Worm (Caenorhabditis elegans) whole organism, late embryonic: ENCODE measurements around the gene ugt-8.

ENCODE experiments used
- K09A11.1 ChIP-seq: sonication (generic microtip); optimal IDR thresholded peaks from 2 replicates; lab custom pipeline; 2017; ENCODE audit warnings: antibody characterized with exemption, mild to moderate bottlenecking, missing genetic modification characterization, missing compliant biosample characterization; ENCODE audit not compliant: insufficient read depth
- ama-1 ChIP-seq: fragments of 150-350 bp; optimal IDR thresholded peaks from 2 replicates; lab custom pipeline; 2014
- ceh-18 ChIP-seq: sonication (generic microtip); optimal IDR thresholded peaks from 2 replicates; lab custom pipeline; 2016; ENCODE audit warnings: missing genetic modification characterization, missing compliant biosample characterization
- ceh-19 ChIP-seq: fragments of 200-800 bp; sonication (Bioruptor generic); optimal IDR thresholded peaks from 2 replicates; lab custom pipeline; 2018; ENCODE audit warnings: mild to moderate bottlenecking, missing genetic modification characterization, missing compliant biosample characterization
- ceh-22 ChIP-seq: sonication (generic microtip); optimal IDR thresholded peaks from 2 replicates; lab custom pipeline; 2017; ENCODE audit warnings: missing biosample characterization, missing genetic modification characterization
- ceh-31 ChIP-seq: sonication (generic microtip); optimal IDR thresholded peaks from 2 replicates; lab custom pipeline; 2016; ENCODE audit warnings: missing genetic modification characterization, missing compliant biosample characterization
- ceh-45 ChIP-seq: fragments of 200-800 bp; sonication (Bioruptor generic); IDR thresholded peaks from 2 replicates; pipeline ENCODE4 v1.3.6; 2022; ENCODE audit warnings: missing genetic modification reagents, missing genetic modification characterization, missing compliant biosample characterization
- ceh-48 ChIP-seq: sonication (generic microtip); optimal IDR thresholded peaks from 2 replicates; lab custom pipeline; 2016; ENCODE audit warnings: missing genetic modification characterization, inconsistent platforms, missing compliant biosample characterization
- ceh-9 ChIP-seq: sonication (generic microtip); optimal IDR thresholded peaks from 2 replicates; lab custom pipeline; 2016; ENCODE audit warnings: mild to moderate bottlenecking, missing genetic modification characterization, inconsistent platforms, missing compliant biosample characterization
- che-1 ChIP-seq: sonication (generic microtip); optimal IDR thresholded peaks from 2 replicates; lab custom pipeline; 2016; ENCODE audit warnings: mild to moderate bottlenecking, missing genetic modification characterization, missing compliant biosample characterization
- elt-2 ChIP-seq: sonication (generic microtip); optimal IDR thresholded peaks from 2 replicates; lab custom pipeline; 2016; ENCODE audit warnings: missing genetic modification reagents, missing genetic modification characterization, missing compliant biosample characterization
- ets-4 ChIP-seq: sonication (generic microtip); optimal IDR thresholded peaks from 2 replicates; lab custom pipeline; 2016; ENCODE audit warnings: missing genetic modification characterization, missing compliant biosample characterization
- eyg-1 ChIP-seq: sonication (generic microtip); optimal IDR thresholded peaks from 2 replicates; lab custom pipeline; 2016; ENCODE audit warnings: missing genotype, missing genetic modification characterization, missing compliant biosample characterization
- fax-1 ChIP-seq: sonication (generic microtip); optimal IDR thresholded peaks from 2 replicates; lab custom pipeline; 2016; ENCODE audit warnings: missing genotype, missing genetic modification characterization, missing compliant biosample characterization
- hlh-8 ChIP-seq: sonication (generic microtip); optimal IDR thresholded peaks from 2 replicates; lab custom pipeline; 2016; ENCODE audit warnings: missing genotype, missing genetic modification characterization, missing compliant biosample characterization
- lim-6 ChIP-seq: sonication (generic microtip); optimal IDR thresholded peaks from 2 replicates; lab custom pipeline; 2016; ENCODE audit warnings: missing genetic modification characterization, missing compliant biosample characterization
- lin-11 ChIP-seq: fragments of 200-800 bp; sonication (Bioruptor generic); optimal IDR thresholded peaks from 2 replicates; lab custom pipeline; 2018; ENCODE audit warnings: mild to moderate bottlenecking, missing genetic modification characterization, missing compliant biosample characterization
- nhr-11 ChIP-seq: fragments of 150-350 bp; optimal IDR thresholded peaks from 2 replicates; lab custom pipeline; 2014; ENCODE audit warnings: missing biosample characterization, missing genetic modification characterization
- npax-4 ChIP-seq: sonication (generic microtip); optimal IDR thresholded peaks from 2 replicates; lab custom pipeline; 2016; ENCODE audit warnings: missing genetic modification characterization, missing compliant biosample characterization
- odd-2 ChIP-seq: sonication (generic microtip); optimal IDR thresholded peaks from 2 replicates; lab custom pipeline; 2017; ENCODE audit warnings: antibody characterized with exemption, mild to moderate bottlenecking, missing genetic modification characterization, missing compliant biosample characterization
- pha-2 ChIP-seq: sonication (generic microtip); optimal IDR thresholded peaks from 2 replicates; lab custom pipeline; 2017; ENCODE audit warnings: mild to moderate bottlenecking, missing genetic modification characterization, missing compliant biosample characterization
- pros-1 ChIP-seq: fragments of 150-350 bp; optimal IDR thresholded peaks from 2 replicates; lab custom pipeline; 2014; ENCODE audit warnings: missing biosample characterization, missing genetic modification reagents, missing genetic modification characterization
- ref-2 ChIP-seq: sonication (generic microtip); optimal IDR thresholded peaks from 2 replicates; lab custom pipeline; 2016; ENCODE audit warnings: missing genetic modification characterization, missing compliant biosample characterization
- rnt-1 ChIP-seq: sonication (generic microtip); optimal IDR thresholded peaks from 2 replicates; lab custom pipeline; 2016; ENCODE audit warnings: missing genetic modification characterization, missing compliant biosample characterization
- sox-4 ChIP-seq: sonication (generic microtip); optimal IDR thresholded peaks from 2 replicates; lab custom pipeline; 2017; ENCODE audit warnings: mild to moderate bottlenecking, missing genetic modification characterization, inconsistent platforms, missing compliant biosample characterization
- tbx-2 ChIP-seq: sonication (generic microtip); optimal IDR thresholded peaks from 2 replicates; lab custom pipeline; 2016; ENCODE audit warnings: missing genetic modification characterization, missing compliant biosample characterization
- unc-42 ChIP-seq: sonication (generic microtip); optimal IDR thresholded peaks from 2 replicates; lab custom pipeline; 2016; ENCODE audit warnings: missing genotype, missing genetic modification characterization, missing compliant biosample characterization
- unc-55 ChIP-seq: sonication (generic microtip); optimal IDR thresholded peaks from 2 replicates; lab custom pipeline; 2017; ENCODE audit warnings: missing biosample characterization, missing genetic modification reagents, missing genetic modification characterization
- ztf-16 ChIP-seq: sonication (generic microtip); optimal IDR thresholded peaks from 2 replicates; lab custom pipeline; 2017; ENCODE audit warnings: missing genetic modification characterization, missing compliant biosample characterization

ugt-8 gene

DNA sequence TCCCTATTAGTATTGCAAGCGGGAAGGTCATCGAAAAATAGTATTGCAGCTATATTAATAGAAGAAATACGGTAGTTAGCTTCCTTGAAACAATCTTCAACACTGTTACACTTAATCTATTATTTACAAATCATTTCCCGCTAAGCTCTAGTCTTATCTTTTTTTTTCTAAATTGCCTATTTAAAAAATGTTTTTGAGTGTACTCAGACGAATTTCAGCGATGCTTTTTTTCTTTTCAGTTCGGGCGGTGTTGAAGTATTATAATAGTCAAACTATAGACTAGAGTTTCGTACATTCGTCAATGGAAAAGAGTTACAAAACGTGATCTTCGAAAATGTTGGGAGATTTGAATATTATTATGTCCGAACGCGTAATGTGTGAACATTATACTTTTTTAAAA is 10.1 kb downstream of the ugt-8 start:
- TF ChIP-seq lim-6 (tag; lab: Kevin White, UChicago): no peak
- no peak for TF ChIP-seq ets-4 (tag; lab: Kevin White, UChicago)
- TF ChIP-seq unc-42 (tag; lab: Kevin White, UChicago): no peak
- no peak for TF ChIP-seq hlh-8 (tag; lab: Kevin White, UChicago)
- TF ChIP-seq eyg-1 (tag; lab: Kevin White, UChicago): no peak
- no peak for TF ChIP-seq npax-4 (tag; lab: Kevin White, UChicago)
- TF ChIP-seq sox-4 (tag; lab: Kevin White, UChicago): no peak
- TF ChIP-seq K09A11.1 (tag; lab: Kevin White, UChicago): no peak
- TF ChIP-seq che-1: no peak
- TF ChIP-seq ceh-31 (tag; lab: Kevin White, UChicago): no peak
- no peak for TF ChIP-seq tbx-2 (tag; lab: Kevin White, UChicago)
- TF ChIP-seq ceh-45 (GFP tag; lab: Robert Waterston, UW): no peak
- TF ChIP-seq nhr-11: no peak
- TF ChIP-seq ztf-16: no peak

DNA sequence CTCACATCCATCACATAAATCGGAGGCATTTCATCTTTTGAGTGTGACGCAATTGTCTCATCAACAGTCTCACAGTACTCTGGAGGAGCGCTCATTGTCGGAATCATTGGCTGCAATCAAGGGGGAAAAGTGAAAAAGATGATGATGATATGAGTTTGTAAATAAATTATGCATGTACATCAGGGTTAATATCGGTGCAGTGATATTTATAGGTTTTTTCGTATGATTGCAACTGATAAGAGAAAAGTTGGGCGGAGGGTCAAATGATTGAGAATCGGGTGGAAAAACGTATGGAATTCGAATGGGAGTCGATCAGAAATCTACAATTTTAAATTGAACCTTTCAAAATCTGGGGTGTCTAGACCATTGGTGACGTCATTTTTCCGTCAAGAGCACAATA is 11.1 kb downstream of the ugt-8 start, which contains the start of gene H23N18.6:
H23N18.6 (minus strand) TSS at position 201 of the 400 bp plus-strand sequence.
- TF ChIP-seq che-1 (no peak), elt-2 (tag; lab: Kevin White, UChicago) (peak; percentile 60)

ce11 chrV:4918091-4918624 is 14.4 kb downstream of the ugt-8 start, which contains the start of gene C02E7.7:
C02E7.7 (minus strand) TSS chrV:4918574.
- TF ChIP-seq ceh-48 (tag; lab: Kevin White, UChicago) (no peak), ceh-18 (tag; lab: Kevin White, UChicago) (no peak), ceh-45 (GFP tag; lab: Robert Waterston, UW) (no peak), ets-4 (tag; lab: Kevin White, UChicago) (no peak), ama-1 (lab: Kevin White, UChicago) (peak; percentile 7), ceh-9 (tag; lab: Kevin White, UChicago) (no peak)

ce11 chrV:4918664-4919257 is 15.0 kb downstream of the ugt-8 start, which contains the start of gene C02E7.6:
C02E7.6 (plus strand) TSS chrV:4919207.
- peak; percentile 16 for TF ChIP-seq rnt-1
- TF ChIP-seq pha-2 (tag; lab: Kevin White, UChicago): no peak
- TF ChIP-seq sox-4 (tag; lab: Kevin White, UChicago): no peak

- no peak for TF ChIP-seq ceh-19
- no peak for TF ChIP-seq ceh-22
- no peak for TF ChIP-seq tbx-2 (tag; lab: Kevin White, UChicago)
- TF ChIP-seq lin-11 (tag; lab: Kevin White, UChicago): no peak
- TF ChIP-seq pros-1 (tag; lab: Kevin White, UChicago): no peak
- TF ChIP-seq unc-42 (tag; lab: Kevin White, UChicago): no peak
- no peak for TF ChIP-seq fax-1 (tag; lab: Kevin White, UChicago)
- TF ChIP-seq ref-2 (tag; lab: Kevin White, UChicago): no peak
Observed at ce11 chrV:4920690-4921152, 17.0 kb downstream of the ugt-8 start, which contains the start of the genes C02E7.8 and srh-23. C02E7.8 (minus strand) TSS chrV:4920790. srh-23 (plus strand) TSS chrV:4921102.

ce11 chrV:4922024-4922423 is 18.3 kb downstream of the ugt-8 start, which contains the start of gene srh-22:
srh-22 (plus strand) TSS chrV:4922324.
- TF ChIP-seq hlh-8 (tag; lab: Kevin White, UChicago): no peak
- TF ChIP-seq nhr-11: no peak
- no peak for TF ChIP-seq unc-55 (GFP tag; lab: Kevin White, UChicago)
- TF ChIP-seq odd-2: no peak
- TF ChIP-seq pros-1 (tag; lab: Kevin White, UChicago): no peak
